Fruit fly (Drosophila melanogaster) whole organism, prepupa: Measurements from ENCODE around the gene CG5246.

Experiments used
- CG11762 ChIP-seq: fragments of 200-800 bp; sonication (Bioruptor generic); optimal IDR thresholded peaks from 3 replicates; lab custom pipeline; 2016; ENCODE audit warnings: missing biosample characterization, missing genetic modification characterization; ENCODE audit not compliant: insufficient read depth
- CG16779 ChIP-seq: fragments of 200-800 bp; sonication (Bioruptor generic); optimal IDR thresholded peaks from 3 replicates; lab custom pipeline; 2017; ENCODE audit warnings: missing biosample characterization, mild to moderate bottlenecking, missing genetic modification characterization
- CG6792 ChIP-seq: fragments of 200-800 bp; sonication (Bioruptor generic); optimal IDR thresholded peaks from 3 replicates; lab custom pipeline; 2016; ENCODE audit warnings: missing biosample characterization, missing genetic modification characterization
- CG6854 ChIP-seq: fragments of 200-800 bp; sonication (Bioruptor generic); optimal IDR thresholded peaks from 2 replicates; lab custom pipeline; 2017; ENCODE audit warnings: missing biosample characterization, mild to moderate bottlenecking, missing genetic modification characterization
- Ets21C ChIP-seq: fragments of 200-800 bp; sonication (Bioruptor generic); optimal IDR thresholded peaks from 3 replicates; lab custom pipeline; 2016; ENCODE audit warnings: missing biosample characterization, missing genetic modification characterization
- Hr38 ChIP-seq: sonication (Bioruptor generic); optimal IDR thresholded peaks from 2 replicates; lab custom pipeline; 2016; ENCODE audit warnings: missing biosample characterization, missing genetic modification characterization
- OdsH ChIP-seq: fragments of 200-800 bp; sonication (Bioruptor generic); optimal IDR thresholded peaks from 3 replicates; lab custom pipeline; 2016; ENCODE audit warnings: missing biosample characterization, missing genetic modification characterization
- Sox102F ChIP-seq: fragments of 200-800 bp; sonication (Bioruptor generic); optimal IDR thresholded peaks from 2 replicates; lab custom pipeline; 2016; ENCODE audit warnings: missing biosample characterization, mild to moderate bottlenecking, missing genetic modification characterization
- cyc ChIP-seq: fragments of 200-800 bp; sonication (Bioruptor generic); optimal IDR thresholded peaks from 3 replicates; lab custom pipeline; 2016; ENCODE audit warnings: missing biosample characterization, missing genetic modification characterization
- eg ChIP-seq: fragments of 200-800 bp; sonication (Bioruptor generic); IDR thresholded peaks from 3 replicates; pipeline ENCODE4 v1.3.6; 2022; ENCODE audit warnings: missing biosample characterization, missing genetic modification characterization
- fd59A ChIP-seq: fragments of 200-800 bp; sonication (Bioruptor generic); optimal IDR thresholded peaks from 2 replicates; lab custom pipeline; 2017; ENCODE audit warnings: missing biosample characterization, mild to moderate bottlenecking, missing genetic modification characterization, missing genetic modification reagents
- topi ChIP-seq: fragments of 200-800 bp; sonication (Bioruptor generic); optimal IDR thresholded peaks from 3 replicates; lab custom pipeline; 2016; ENCODE audit warnings: missing biosample characterization, missing genetic modification characterization

- no peak for TF ChIP-seq CG6792 (GFP tag; lab: Kevin White, UChicago)
- no peak for TF ChIP-seq Ets21C (GFP tag; lab: Kevin White, UChicago)
- TF ChIP-seq topi (GFP tag; lab: Kevin White, UChicago): no peak
- no peak for TF ChIP-seq CG6854 (GFP tag; lab: Kevin White, UChicago)
- no peak for TF ChIP-seq eg (GFP tag; lab: Robert Waterston, UW)
- TF ChIP-seq Hr38 (GFP tag; lab: Kevin White, UChicago): no peak
- TF ChIP-seq cyc: no peak
- TF ChIP-seq OdsH (GFP tag; lab: Kevin White, UChicago): no peak
- no peak for TF ChIP-seq fd59A (GFP tag; lab: Kevin White, UChicago)
- no peak for TF ChIP-seq CG16779 (tag; lab: Kevin White, UChicago)
- no peak for TF ChIP-seq CG11762 (GFP tag; lab: Kevin White, UChicago)
- TF ChIP-seq Sox102F (GFP tag; lab: Kevin White, UChicago): no peak
Observed at dm6 chr3R:17137593-17137992, 1.7 kb downstream of the CG5246 start, which contains the start of gene CG5255.
